Worm (Caenorhabditis elegans) whole organism, young adult: ENCODE measurements around the gene T04C4.3.

ENCODE experiments used
- B0336.3 ChIP-seq: fragments of 200-800 bp; sonication (Bioruptor generic); IDR thresholded peaks from 2 replicates; pipeline ENCODE4 v1.3.6; 2022; ENCODE audit warnings: missing genetic modification characterization, missing compliant biosample characterization
- F22D6.2 ChIP-seq: sonication (generic microtip); optimal IDR thresholded peaks from 2 replicates; lab custom pipeline; 2016; ENCODE audit warnings: mild to moderate bottlenecking, missing genetic modification characterization, missing compliant biosample characterization
- F23B12.7 ChIP-seq: sonication (generic microtip); optimal IDR thresholded peaks from 2 replicates; lab custom pipeline; 2017; ENCODE audit warnings: missing genetic modification characterization, mild to moderate bottlenecking, missing compliant biosample characterization, antibody characterized with exemption, moderate library complexity; ENCODE audit not compliant: insufficient read depth
- K11D2.4 ChIP-seq: fragments of 200-800 bp; sonication (Bioruptor generic); IDR thresholded peaks from 2 replicates; pipeline ENCODE4 v1.3.6; 2022; ENCODE audit warnings: missing genetic modification reagents, missing genetic modification characterization, missing compliant biosample characterization
- Y53G8AR.9 ChIP-seq: fragments of 200-800 bp; sonication (Bioruptor generic); conservative IDR thresholded peaks from 2 replicates; pipeline ENCODE4 v1.3.6; 2022; ENCODE audit warnings: missing genetic modification reagents, missing genetic modification characterization, missing compliant biosample characterization
- Y67H2A.10 ChIP-seq: fragments of 200-800 bp; sonication (Bioruptor generic); conservative IDR thresholded peaks from 2 replicates; pipeline ENCODE4 v1.3.6; 2022; ENCODE audit warnings: missing genetic modification reagents, missing genetic modification characterization, missing compliant biosample characterization
- ZK185.1 ChIP-seq: sonication (generic microtip); optimal IDR thresholded peaks from 2 replicates; lab custom pipeline; 2016; ENCODE audit warnings: mild to moderate bottlenecking, missing genetic modification characterization, missing compliant biosample characterization; ENCODE audit not compliant: poor library complexity, severe bottlenecking
- aptf-2 ChIP-seq: fragments of 200-800 bp; sonication (Bioruptor generic); conservative IDR thresholded peaks from 2 replicates; pipeline ENCODE4 v1.3.6; 2022; ENCODE audit warnings: missing genetic modification reagents, missing genetic modification characterization, missing compliant biosample characterization
- atf-7 ChIP-seq: sonication (generic microtip); optimal IDR thresholded peaks from 2 replicates; lab custom pipeline; 2017; ENCODE audit warnings: mild to moderate bottlenecking, missing genetic modification characterization, missing compliant biosample characterization
- attf-3 ChIP-seq: fragments of 200-800 bp; sonication (Bioruptor generic); conservative IDR thresholded peaks from 2 replicates; pipeline ENCODE4 v1.3.6; 2022; ENCODE audit warnings: missing genetic modification reagents, missing genetic modification characterization, missing compliant biosample characterization
- attf-5 ChIP-seq: fragments of 200-800 bp; sonication (Bioruptor generic); optimal IDR thresholded peaks from 2 replicates; lab custom pipeline; 2018; ENCODE audit warnings: mild to moderate bottlenecking, missing genetic modification characterization, missing compliant biosample characterization
- cebp-1 ChIP-seq, 2 experiments: fragments of 200-800 bp in 1 of 2; sonication (Bioruptor generic) in 1 of 2; sonication (generic microtip) in 1 of 2; IDR thresholded peaks in 1 of 2; optimal IDR thresholded peaks in 1 of 2; 2 replicates each; pipeline versions ENCODE4 v1.3.6 to Lab custom; 2017 to 2022; ENCODE audit warnings: missing compliant biosample characterization in 2 of 2, missing genetic modification characterization in 2 of 2, mild to moderate bottlenecking in 1 of 2, missing genetic modification reagents in 1 of 2, moderate library complexity in 1 of 2
- ceh-27 ChIP-seq: fragments of 200-800 bp; sonication (Bioruptor generic); optimal IDR thresholded peaks from 2 replicates; lab custom pipeline; 2018; ENCODE audit warnings: mild to moderate bottlenecking, missing genetic modification characterization, moderate library complexity, missing compliant biosample characterization
- ceh-91 ChIP-seq: fragments of 200-800 bp; sonication (Bioruptor generic); IDR thresholded peaks from 2 replicates; pipeline ENCODE4 v1.3.6; 2022; ENCODE audit warnings: missing genetic modification reagents, missing genetic modification characterization, missing compliant biosample characterization
- chd-7 ChIP-seq: sonication (generic microtip); optimal IDR thresholded peaks from 2 replicates; lab custom pipeline; 2016; ENCODE audit warnings: mild to moderate bottlenecking, missing genetic modification characterization, moderate library complexity, missing compliant biosample characterization
- dox-1 ChIP-seq: fragments of 200-800 bp; sonication (Bioruptor generic); IDR thresholded peaks from 2 replicates; pipeline ENCODE4 v1.3.6; 2022; ENCODE audit warnings: missing genetic modification reagents, missing genetic modification characterization, missing compliant biosample characterization
- dpl-1 ChIP-seq: fragments of 150-350 bp; optimal IDR thresholded peaks from 2 replicates; lab custom pipeline; 2014; ENCODE audit warnings: missing biosample characterization, missing genetic modification reagents, missing genetic modification characterization
- ekl-4 ChIP-seq: fragments of 200-800 bp; sonication (Bioruptor generic); IDR thresholded peaks from 2 replicates; pipeline ENCODE4 v1.3.6; 2022; ENCODE audit warnings: missing genetic modification reagents, missing genetic modification characterization, missing compliant biosample characterization
- ets-4 ChIP-seq: fragments of 200-800 bp; sonication (Bioruptor generic); optimal IDR thresholded peaks from 2 replicates; lab custom pipeline; 2018; ENCODE audit warnings: mild to moderate bottlenecking, missing genetic modification characterization, missing compliant biosample characterization
- him-1 ChIP-seq: sonication (generic microtip); optimal IDR thresholded peaks from 2 replicates; lab custom pipeline; 2016; ENCODE audit warnings: missing genotype, missing genetic modification reagents, missing genetic modification characterization, missing compliant biosample characterization
- hrde-1 ChIP-seq: sonication (generic microtip); optimal IDR thresholded peaks from 2 replicates; lab custom pipeline; 2016; ENCODE audit warnings: missing genetic modification characterization, mild to moderate bottlenecking, missing compliant biosample characterization, moderate library complexity, missing genotype, missing genetic modification reagents, borderline replicate concordance
- lag-1 ChIP-seq: fragments of 200-800 bp; sonication (Bioruptor generic); IDR thresholded peaks from 2 replicates; pipeline ENCODE4 v1.3.6; 2022; ENCODE audit warnings: missing genetic modification reagents, missing genetic modification characterization, missing compliant biosample characterization
- lin-35 ChIP-seq, 3 experiments: fragments of 150-350 bp in 2 of 3; sonication (generic microtip) in 1 of 3; optimal IDR thresholded peaks; 2 replicates each; lab custom pipeline; 2014 to 2018; ENCODE audit warnings: missing biosample characterization in 3 of 3, missing genetic modification characterization in 3 of 3, missing genetic modification reagents in 3 of 3
- lin-40 ChIP-seq: sonication (generic microtip); optimal IDR thresholded peaks from 2 replicates; lab custom pipeline; 2016; ENCODE audit warnings: missing genetic modification characterization, mild to moderate bottlenecking, missing compliant biosample characterization, missing genotype, missing genetic modification reagents
- madf-10 ChIP-seq: sonication (generic microtip); optimal IDR thresholded peaks from 2 replicates; lab custom pipeline; 2016; ENCODE audit warnings: mild to moderate bottlenecking, missing genetic modification characterization, missing compliant biosample characterization
- madf-3 ChIP-seq: fragments of 200-800 bp; sonication (Bioruptor generic); IDR thresholded peaks from 2 replicates; pipeline ENCODE4 v1.3.6; 2022; ENCODE audit warnings: missing genetic modification reagents, missing genetic modification characterization, missing compliant biosample characterization
- madf-6 ChIP-seq: fragments of 200-800 bp; sonication (Bioruptor generic); IDR thresholded peaks from 2 replicates; pipeline ENCODE4 v1.3.6; 2022; ENCODE audit warnings: missing genetic modification reagents, missing genetic modification characterization, missing compliant biosample characterization
- madf-8 ChIP-seq: fragments of 200-800 bp; sonication (Bioruptor generic); conservative IDR thresholded peaks from 2 replicates; pipeline ENCODE4 v1.3.6; 2022; ENCODE audit warnings: missing genetic modification reagents, missing genetic modification characterization, missing compliant biosample characterization
- mel-28 ChIP-seq: sonication (generic microtip); optimal IDR thresholded peaks from 2 replicates; lab custom pipeline; 2016; ENCODE audit warnings: borderline replicate concordance, mild to moderate bottlenecking, missing genetic modification characterization, missing compliant biosample characterization
- nfya-2 ChIP-seq: fragments of 200-800 bp; sonication (Bioruptor generic); IDR thresholded peaks from 2 replicates; pipeline ENCODE4 v1.3.6; 2022; ENCODE audit warnings: missing genetic modification reagents, missing genetic modification characterization, missing compliant biosample characterization
- nfyb-1 ChIP-seq: fragments of 200-800 bp; sonication (Bioruptor generic); IDR thresholded peaks from 2 replicates; pipeline ENCODE4 v1.3.6; 2022; ENCODE audit warnings: missing genetic modification reagents, missing genetic modification characterization, missing compliant biosample characterization
- nhr-120 ChIP-seq: fragments of 200-800 bp; sonication (Bioruptor generic); IDR thresholded peaks from 2 replicates; pipeline ENCODE4 v1.3.6; 2022; ENCODE audit warnings: missing genetic modification characterization, missing compliant biosample characterization
- pbrm-1 ChIP-seq: fragments of 200-800 bp; sonication (Bioruptor generic); IDR thresholded peaks from 2 replicates; pipeline ENCODE4 v1.3.6; 2022; ENCODE audit warnings: missing genetic modification reagents, missing genetic modification characterization, missing compliant biosample characterization
- rcor-1 ChIP-seq: fragments of 200-800 bp; sonication (Bioruptor generic); IDR thresholded peaks from 2 replicates; pipeline ENCODE4 v1.3.6; 2022; ENCODE audit warnings: missing genetic modification reagents, missing genetic modification characterization, missing compliant biosample characterization
- repo-1 ChIP-seq: sonication (generic microtip); optimal IDR thresholded peaks from 2 replicates; lab custom pipeline; 2017; ENCODE audit warnings: mild to moderate bottlenecking, missing genetic modification characterization, missing compliant biosample characterization
- snpc-1.1 ChIP-seq: sonication (generic microtip); optimal IDR thresholded peaks from 2 replicates; lab custom pipeline; 2017; ENCODE audit warnings: missing genetic modification characterization, mild to moderate bottlenecking, missing compliant biosample characterization, antibody characterized with exemption, moderate library complexity, missing genotype, missing genetic modification reagents; ENCODE audit not compliant: insufficient read depth
- snpc-4 ChIP-seq, 5 experiments: fragments of 150-350 bp in 1 of 5; sonication (generic microtip) in 4 of 5; optimal IDR thresholded peaks; 2 replicates each; lab custom pipeline; 2014 to 2018; ENCODE audit warnings: missing genetic modification characterization in 5 of 5, missing biosample characterization in 3 of 5, antibody characterized with exemption in 2 of 5, mild to moderate bottlenecking in 2 of 5, missing compliant biosample characterization in 2 of 5, missing genotype in 2 of 5, moderate library complexity in 2 of 5, missing genetic modification reagents in 1 of 5
- tlf-1 ChIP-seq: fragments of 200-800 bp; sonication (Bioruptor generic); optimal IDR thresholded peaks from 2 replicates; lab custom pipeline; 2018; ENCODE audit warnings: mild to moderate bottlenecking, missing genetic modification characterization, missing compliant biosample characterization
- unc-130 ChIP-seq: sonication (generic microtip); optimal IDR thresholded peaks from 2 replicates; lab custom pipeline; 2016; ENCODE audit warnings: missing genetic modification reagents, missing genetic modification characterization, missing compliant biosample characterization
- zfh-2 ChIP-seq: fragments of 200-800 bp; sonication (Bioruptor generic); conservative IDR thresholded peaks from 2 replicates; pipeline ENCODE4 v1.3.6; 2022; ENCODE audit warnings: missing genetic modification reagents, missing genetic modification characterization, missing compliant biosample characterization
- ztf-18 ChIP-seq: sonication (generic microtip); optimal IDR thresholded peaks from 2 replicates; lab custom pipeline; 2016; ENCODE audit warnings: missing genotype, mild to moderate bottlenecking, missing genetic modification characterization, missing compliant biosample characterization
- ztf-3 ChIP-seq: fragments of 200-800 bp; sonication (Bioruptor generic); optimal IDR thresholded peaks from 2 replicates; lab custom pipeline; 2018; ENCODE audit warnings: mild to moderate bottlenecking, missing genetic modification characterization, missing compliant biosample characterization
- ztf-6 ChIP-seq: fragments of 200-800 bp; sonication (Bioruptor generic); IDR thresholded peaks from 2 replicates; pipeline ENCODE4 v1.3.6; 2022; ENCODE audit warnings: missing genetic modification reagents, missing genetic modification characterization, missing compliant biosample characterization

The T04C4.3 gene

ce11 chrIV:2177545-2177944 lies 39.1 kb downstream of the T04C4.3 start, which contains the start of gene hrpu-2 (continued):
- TF ChIP-seq F22D6.2 (tag; lab: Kevin White, UChicago) (peak; percentile 15), atf-7 (tag; lab: Kevin White, UChicago) (peak; percentile 40), madf-10 (tag; lab: Kevin White, UChicago) (peak; percentile 30), ZK185.1 (peak; percentile 69), ceh-27 (GFP tag; lab: Kevin White, UChicago) (peak; percentile 52), K11D2.4 (GFP tag; lab: Robert Waterston, UW) (peak; percentile 83), dpl-1 (GFP tag; lab: Kevin White, UChicago) (peak; percentile 90), attf-5 (GFP tag; lab: Kevin White, UChicago) (peak; percentile 76), chd-7 (tag; lab: Kevin White, UChicago) (peak; percentile 25), ceh-91 (GFP tag; lab: Robert Waterston, UW) (peak; percentile 57), zfh-2 (GFP tag; lab: Robert Waterston, UW) (peak; percentile 81), snpc-1.1 (tag; lab: Kevin White, UChicago) (no peak), nhr-120 (no peak), nfya-2 (GFP tag; lab: Robert Waterston, UW) (no peak), tlf-1 (GFP tag; lab: Kevin White, UChicago) (peak; percentile 47), Y67H2A.10 (no peak), hrde-1 (tag; lab: Kevin White, UChicago) (peak; percentile 1), lin-40 (tag; lab: Kevin White, UChicago) (peak; percentile 92), mel-28 (tag; lab: Kevin White, UChicago) (no peak), Y53G8AR.9 (GFP tag; lab: Robert Waterston, UW) (peak; percentile 75), lin-35 (GFP tag; optimal IDR thresholded peaks at IDR 0.05; lab: Kevin White, UChicago) (peak; percentile 48 to 96 (median 80)), ets-4 (GFP tag; lab: Kevin White, UChicago) (no peak), ekl-4 (GFP tag; lab: Robert Waterston, UW) (peak; percentile 89), madf-6 (GFP tag; lab: Robert Waterston, UW) (peak; percentile 72), B0336.3 (peak; percentile 63), unc-130 (GFP tag; lab: Kevin White, UChicago) (peak; percentile 13), him-1 (tag; lab: Kevin White, UChicago) (peak; percentile 26), ztf-18 (tag; lab: Kevin White, UChicago) (peak; percentile 96), attf-3 (GFP tag; lab: Robert Waterston, UW) (peak; percentile 46; the same call in 1 of the 2 replicates), pbrm-1 (GFP tag; lab: Robert Waterston, UW) (peak; percentile 90), snpc-4 (GFP tag; optimal IDR thresholded peaks at IDR 0.05; lab: Kevin White, UChicago) (peak; percentile 6), snpc-4 (tag; optimal IDR thresholded peaks at IDR 0.05; lab: Kevin White, UChicago) (peak in 2 of 4 experiments; percentile 17 to 74), ztf-6 (0 out of 2 replicates have a peak, but pooled peaks have one; percentile 62), lag-1 (GFP tag; lab: Robert Waterston, UW) (no peak), dox-1 (GFP tag; lab: Robert Waterston, UW) (peak; percentile 93), F23B12.7 (tag; lab: Kevin White, UChicago) (peak; percentile 27), cebp-1 (GFP tag; IDR thresholded peaks at IDR 0.05; lab: Robert Waterston, UW) (no peak), cebp-1 (tag; optimal IDR thresholded peaks at IDR 0.05; lab: Kevin White, UChicago) (peak; percentile 81), ztf-3 (GFP tag; lab: Kevin White, UChicago) (no peak), aptf-2 (GFP tag; lab: Robert Waterston, UW) (no peak), repo-1 (tag; lab: Kevin White, UChicago) (peak; percentile 75), madf-3 (GFP tag; lab: Robert Waterston, UW) (no peak), madf-8 (GFP tag; lab: Robert Waterston, UW) (0 out of 2 replicates have a peak, but pooled peaks have one; percentile 8), nfyb-1 (GFP tag; lab: Robert Waterston, UW) (0 out of 2 replicates have a peak, but pooled peaks have one; percentile 62), rcor-1 (GFP tag; lab: Robert Waterston, UW) (peak; percentile 85)
